Fruit fly (Drosophila melanogaster) whole organism: ENCODE measurements around the gene Tom40.

ENCODE experiments used
- Dll ChIP-seq: fragments of >200 bp; optimal IDR thresholded peaks from 2 replicates; lab custom pipeline; 2017
- pan ChIP-seq: fragments of >200 bp; optimal IDR thresholded peaks from 2 replicates; lab custom pipeline; 2017
- psq ChIP-seq: fragments of >200 bp; optimal IDR thresholded peaks from 2 replicates; lab custom pipeline; 2017

DNA sequence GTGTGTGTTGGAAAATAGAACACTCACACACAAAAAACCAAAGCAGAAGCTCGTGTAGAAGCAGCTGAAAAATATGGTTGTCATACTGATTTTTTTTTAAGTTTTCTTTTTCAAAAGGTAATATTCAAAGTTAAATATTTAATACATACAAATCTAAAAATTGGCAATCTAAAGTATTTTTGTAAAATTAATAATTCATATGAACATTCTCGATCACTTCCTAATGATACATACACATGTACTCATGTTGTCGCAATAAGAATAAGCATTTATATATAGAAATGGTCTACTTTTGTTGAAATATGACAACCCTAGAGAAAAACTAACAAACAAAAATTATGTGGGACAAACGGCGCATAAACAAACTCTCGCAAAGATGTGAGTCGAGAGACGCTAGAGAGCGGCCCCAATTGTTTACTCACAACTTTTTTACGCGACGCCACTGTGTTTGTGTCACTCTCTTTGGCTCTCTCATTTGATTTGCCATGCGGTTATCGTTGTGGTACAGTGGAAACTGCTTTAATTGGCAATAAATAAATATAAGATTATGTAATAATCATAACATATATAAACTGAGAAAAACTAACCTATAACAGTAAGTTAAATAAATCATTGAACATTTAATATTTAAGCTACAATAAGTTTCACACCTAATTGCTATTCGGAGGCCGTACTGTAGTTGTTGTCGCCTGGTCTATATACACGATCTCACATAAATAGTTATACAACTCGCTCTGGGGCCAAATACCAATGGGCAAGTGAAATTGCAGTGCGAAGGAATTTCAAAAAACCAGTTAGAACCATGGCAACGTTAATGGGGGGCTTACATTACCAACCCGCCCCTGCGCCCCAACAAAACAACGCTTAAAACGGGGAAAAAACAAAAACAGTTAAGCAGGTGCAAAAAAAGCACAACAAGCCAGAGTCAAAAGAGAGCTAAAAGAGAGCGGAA, 30.0 kb upstream of the Tom40 start:
- TF ChIP-seq Dll (no peak), pan (no peak), psq (lab: Kevin White, UChicago) (no peak)
